Worm (Caenorhabditis elegans): ENCODE data around the gene smf-2.

smf-2 gene

ce11 chrX:6667468-6667867 is 51.0 kb downstream of the smf-2 start:
- TF ChIP-seq lin-15B (tag; optimal IDR thresholded peaks at IDR 0.05) (no peak), sea-2 (GFP tag; optimal IDR thresholded peaks at IDR 0.05) (no peak), nhr-25 (tag; optimal IDR thresholded peaks at IDR 0.05) (no peak), nhr-28 (tag; optimal IDR thresholded peaks at IDR 0.05) (no peak), ceh-9 (tag; optimal IDR thresholded peaks at IDR 0.05) (no peak), nhr-43 (tag; optimal IDR thresholded peaks at IDR 0.05; ENCODE audit: poor library complexity, severe bottlenecking) (no peak), elt-3 (tag; optimal IDR thresholded peaks at IDR 0.05) (no peak), nhr-76 (tag; optimal IDR thresholded peaks at IDR 0.05) (no peak), unc-62 (GFP tag; optimal IDR thresholded peaks at IDR 0.05) (no peak), eor-1 (tag; optimal IDR thresholded peaks at IDR 0.05) (no peak), nhr-77 (tag; optimal IDR thresholded peaks at IDR 0.05) (no peak), hmg-11 (tag; optimal IDR thresholded peaks at IDR 0.05) (no peak), nhr-67 (tag; optimal IDR thresholded peaks at IDR 0.05) (no peak), zag-1 (tag; optimal IDR thresholded peaks at IDR 0.05) (no peak), elt-2 (tag; optimal IDR thresholded peaks at IDR 0.05) (peak; percentile 77), ceh-82 (tag; optimal IDR thresholded peaks at IDR 0.05) (no peak), mdl-1 (tag; optimal IDR thresholded peaks at IDR 0.05) (no peak), unc-39 (tag; optimal IDR thresholded peaks at IDR 0.05) (no peak), nhr-237 (tag; optimal IDR thresholded peaks at IDR 0.05) (no peak), snpc-4 (tag; optimal IDR thresholded peaks at IDR 0.05) (no peak), pha-4 (tag; optimal IDR thresholded peaks at IDR 0.05) (peak; percentile 27), ceh-16 (tag; optimal IDR thresholded peaks at IDR 0.05) (no peak), nhr-12 (tag; optimal IDR thresholded peaks at IDR 0.05) (no peak), ztf-11 (tag; optimal IDR thresholded peaks at IDR 0.05) (no peak), jun-1 (tag; optimal IDR thresholded peaks at IDR 0.05) (no peak), fkh-10 (GFP tag; optimal IDR thresholded peaks at IDR 0.05) (no peak), skn-1 (tag; optimal IDR thresholded peaks at IDR 0.05) (no peak), pqm-1 (tag; optimal IDR thresholded peaks at IDR 0.05) (peak; percentile 57), ceh-28 (tag; optimal IDR thresholded peaks at IDR 0.05) (no peak), ZK546.5 (tag; optimal IDR thresholded peaks at IDR 0.05) (no peak), fkh-2 (tag; optimal IDR thresholded peaks at IDR 0.05) (no peak), fos-1 (tag; optimal IDR thresholded peaks at IDR 0.05) (peak; percentile 42)
